Worm (Caenorhabditis elegans) whole organism, young adult: ENCODE data around the gene F36A4.5.

Source experiments
- F39B2.1 ChIP-seq: fragments of 200-800 bp; sonication (Bioruptor generic); IDR thresholded peaks from 2 replicates; pipeline ENCODE4 v1.3.6; 2022; ENCODE audit warnings: missing genetic modification reagents, missing genetic modification characterization, missing compliant biosample characterization
- T26A5.8 ChIP-seq: sonication (generic microtip); optimal IDR thresholded peaks from 2 replicates; lab custom pipeline; 2016; ENCODE audit warnings: missing genetic modification characterization, missing compliant biosample characterization
- atf-7 ChIP-seq: sonication (generic microtip); optimal IDR thresholded peaks from 2 replicates; lab custom pipeline; 2017; ENCODE audit warnings: mild to moderate bottlenecking, missing genetic modification characterization, missing compliant biosample characterization
- attf-6 ChIP-seq: fragments of 200-800 bp; sonication (Bioruptor generic); IDR thresholded peaks from 2 replicates; pipeline ENCODE4 v1.3.6; 2022; ENCODE audit warnings: missing genetic modification reagents, missing genetic modification characterization, missing compliant biosample characterization
- ceh-100 ChIP-seq: fragments of 200-800 bp; sonication (Bioruptor generic); IDR thresholded peaks from 2 replicates; pipeline ENCODE4 v1.3.6; 2022; ENCODE audit warnings: missing genetic modification reagents, missing genetic modification characterization, missing compliant biosample characterization
- dox-1 ChIP-seq: fragments of 200-800 bp; sonication (Bioruptor generic); IDR thresholded peaks from 2 replicates; pipeline ENCODE4 v1.3.6; 2022; ENCODE audit warnings: missing genetic modification reagents, missing genetic modification characterization, missing compliant biosample characterization
- egl-18 ChIP-seq: fragments of 200-800 bp; sonication (Bioruptor generic); IDR thresholded peaks from 2 replicates; pipeline ENCODE4 v1.3.6; 2022; ENCODE audit warnings: missing genetic modification reagents, missing genetic modification characterization, missing compliant biosample characterization

DNA sequence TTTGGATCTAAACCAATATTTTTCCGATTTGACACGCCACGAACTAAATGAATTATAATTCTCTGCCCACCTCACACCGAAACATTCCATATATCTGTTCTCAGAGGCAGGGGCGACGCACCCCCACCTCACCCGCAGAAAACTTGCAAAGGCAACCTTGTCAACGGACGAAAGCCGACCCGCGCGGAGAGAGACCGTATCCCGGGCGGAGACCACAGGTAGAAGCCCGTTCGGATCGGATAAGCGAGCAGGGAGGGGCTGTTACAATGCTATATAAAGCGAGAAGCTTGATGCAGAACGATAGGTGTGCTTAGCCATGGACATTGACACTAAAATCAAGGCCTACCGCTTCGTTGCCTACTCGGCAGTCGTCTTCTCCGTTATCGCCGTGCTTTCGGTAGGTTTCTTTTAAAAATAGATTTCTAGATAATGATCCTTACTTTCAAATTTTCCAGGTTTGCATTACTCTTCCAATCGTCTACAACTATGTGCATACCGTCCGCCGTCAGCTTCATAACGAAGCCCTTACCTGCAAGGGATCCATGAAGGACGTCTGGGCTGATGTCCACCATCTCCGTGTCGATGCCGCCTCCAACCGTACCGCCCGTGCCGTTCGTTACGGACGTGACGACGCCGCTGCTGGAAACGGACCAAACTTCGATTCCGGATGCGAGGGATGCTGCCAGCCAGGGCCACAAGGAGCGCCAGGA, 29.9 kb upstream of the F36A4.5 start, which contains the start of the genes zipt-2.2 and dpy-13:
- TF ChIP-seq egl-18 (GFP tag; lab: Robert Waterston, UW) (no peak), attf-6 (GFP tag; lab: Robert Waterston, UW) (no peak), dox-1 (GFP tag; lab: Robert Waterston, UW) (no peak), F39B2.1 (GFP tag; lab: Robert Waterston, UW) (no peak), ceh-100 (GFP tag; lab: Robert Waterston, UW) (no peak), atf-7 (tag; lab: Kevin White, UChicago) (no peak), T26A5.8 (tag; lab: Kevin White, UChicago) (no peak)
